Worm (Caenorhabditis elegans): Measurements from ENCODE around the gene best-23.
A peak's percentile ranks its signal among the peaks of the same experiment; 100 is the strongest.

best-23 gene

ce11 chrII:7887295-7887694 is 20.1 kb downstream of the best-23 start (continued):
- no peak for TF ChIP-seq daf-19 (GFP tag; conservative IDR thresholded peaks at IDR 0.05)
- TF ChIP-seq daf-16 (GFP tag; optimal IDR thresholded peaks at IDR 0.05), result no peak
- peak; percentile 32 for TF ChIP-seq daf-16 (tag; optimal IDR thresholded peaks at IDR 0.05)
- no peak for TF ChIP-seq arid-1 (GFP tag; conservative IDR thresholded peaks at IDR 0.05)

- TF ChIP-seq attf-4 (tag; optimal IDR thresholded peaks at IDR 0.05) (no peak), aha-1 (tag) (peak; percentile 86), hlh-30 (tag; optimal IDR thresholded peaks at IDR 0.05; ENCODE audit: insufficient read depth) (peak; percentile 3), mes-2 (tag; optimal IDR thresholded peaks at IDR 0.05; ENCODE audit: poor library complexity, severe bottlenecking) (peak; percentile 10), T20F7.1 (GFP tag; optimal IDR thresholded peaks at IDR 0.05) (no peak), ctbp-1 (GFP tag; IDR thresholded peaks at IDR 0.05) (0 out of 2 replicates have a peak, but pooled peaks have one; percentile 35), ceh-28 (tag; optimal IDR thresholded peaks at IDR 0.05) (peak; percentile 37), D1046.2 (GFP tag; IDR thresholded peaks at IDR 0.05) (no peak), ztf-11 (tag; optimal IDR thresholded peaks at IDR 0.05) (no peak), pha-4 (GFP tag; IDR thresholded peaks at IDR 0.05) (no peak), pha-4 (tag; optimal IDR thresholded peaks at IDR 0.05) (no peak), fkh-10 (GFP tag; optimal IDR thresholded peaks at IDR 0.05) (no peak), rbr-2 (tag; optimal IDR thresholded peaks at IDR 0.05) (peak; percentile 10), lsy-2 (tag; optimal IDR thresholded peaks at IDR 0.05) (peak; percentile 26 to 53), nhr-11 (tag; optimal IDR thresholded peaks at IDR 0.05) (peak; percentile 1), nhr-41 (GFP tag; IDR thresholded peaks at IDR 0.05) (no peak), F44E2.7 (GFP tag; IDR thresholded peaks at IDR 0.05) (no peak)
Measured at ce11 chrII:7884898-7885297, 22.5 kb downstream of the best-23 start.

- TF ChIP-seq unc-130 (GFP tag; optimal IDR thresholded peaks at IDR 0.05), result peak; percentile 75
- TF ChIP-seq fkh-10 (GFP tag; optimal IDR thresholded peaks at IDR 0.05), result no peak
- peak; percentile 60; the same call in 1 of the 2 replicates for TF ChIP-seq snpc-1.2 (GFP tag; IDR thresholded peaks at IDR 0.05)
- TF ChIP-seq F49E8.2 (tag; optimal IDR thresholded peaks at IDR 0.05; ENCODE audit: borderline replicate concordance), result peak; percentile 67
- TF ChIP-seq lin-38 (GFP tag; IDR thresholded peaks at IDR 0.05), result peak; percentile 69
- no peak for TF ChIP-seq duxl-1 (tag; optimal IDR thresholded peaks at IDR 0.05; ENCODE audit: poor library complexity)
- TF ChIP-seq T20F7.1 (GFP tag; optimal IDR thresholded peaks at IDR 0.05), result no peak
- no peak for TF ChIP-seq lin-13 (GFP tag; optimal IDR thresholded peaks at IDR 0.05)
- peak; percentile 79 for TF ChIP-seq Y48G9A.11 (GFP tag; IDR thresholded peaks at IDR 0.05)
- TF ChIP-seq lsy-2 (tag; optimal IDR thresholded peaks at IDR 0.05), result peak in 1 of 2 experiments; percentile 69
- no peak for TF ChIP-seq daf-12 (tag; optimal IDR thresholded peaks at IDR 0.05)
Measured at ce11 chrII:7880373-7880862, 27.0 kb downstream of the best-23 start, which contains the start of gene perm-1. perm-1 (plus strand) TSS chrII:7880812.

- TF ChIP-seq nhr-6 (tag; optimal IDR thresholded peaks at IDR 0.05) (no peak), ama-1 (optimal IDR thresholded peaks at IDR 0.05) (peak; percentile 44), hif-1 (tag; optimal IDR thresholded peaks at IDR 0.05) (peak in 1 of 2 experiments; percentile 16), nhr-77 (tag; optimal IDR thresholded peaks at IDR 0.05) (peak; percentile 9), hlh-11 (tag; optimal IDR thresholded peaks at IDR 0.05) (peak; percentile 14), lin-38 (GFP tag; IDR thresholded peaks at IDR 0.05) (peak; percentile 29; the same call in 1 of the 2 replicates), jun-1 (tag; optimal IDR thresholded peaks at IDR 0.05) (no peak), mxl-3 (GFP tag; optimal IDR thresholded peaks at IDR 0.05) (peak; percentile 33), nhr-28 (tag; optimal IDR thresholded peaks at IDR 0.05) (peak; percentile 8), snpc-4 (tag; optimal IDR thresholded peaks at IDR 0.05) (no peak), mes-2 (tag; optimal IDR thresholded peaks at IDR 0.05; ENCODE audit: poor library complexity, severe bottlenecking) (peak; percentile 70)
Measured at ce11 chrII:7879266-7879718, 28.1 kb downstream of the best-23 start, which contains the start of the genes vha-4 and T01H3.5. vha-4 (minus strand) TSS chrII:7879316. T01H3.5 (plus strand) TSS chrII:7879616.
